Worm (Caenorhabditis elegans) whole organism, early embryonic: Measurements from ENCODE around the gene T10B5.3.

ENCODE experiments used
- B0310.2 ChIP-seq: sonication (generic microtip); optimal IDR thresholded peaks from 2 replicates; lab custom pipeline; 2016; ENCODE audit warnings: mild to moderate bottlenecking, missing genetic modification characterization, missing compliant biosample characterization
- F13C5.2 ChIP-seq: sonication (generic microtip); optimal IDR thresholded peaks from 2 replicates; lab custom pipeline; 2017; ENCODE audit warnings: mild to moderate bottlenecking, missing genetic modification characterization, inconsistent platforms, missing compliant biosample characterization
- aly-1 ChIP-seq: sonication (generic microtip); optimal IDR thresholded peaks from 2 replicates; lab custom pipeline; 2016; ENCODE audit warnings: missing genetic modification characterization, missing compliant biosample characterization
- ama-1 ChIP-seq: fragments of 150-350 bp; optimal IDR thresholded peaks from 2 replicates; lab custom pipeline; 2014
- ceh-13 ChIP-seq: fragments of 200-800 bp; sonication (Bioruptor generic); optimal IDR thresholded peaks from 2 replicates; lab custom pipeline; 2018; ENCODE audit warnings: mild to moderate bottlenecking, missing genetic modification characterization, missing compliant biosample characterization
- ceh-36 ChIP-seq: sonication (generic microtip); optimal IDR thresholded peaks from 2 replicates; lab custom pipeline; 2016; ENCODE audit warnings: missing genetic modification characterization, inconsistent platforms, missing compliant biosample characterization
- ets-7 ChIP-seq: sonication (generic microtip); optimal IDR thresholded peaks from 2 replicates; lab custom pipeline; 2016; ENCODE audit warnings: missing genotype, missing genetic modification characterization, missing compliant biosample characterization
- flt-1 ChIP-seq: fragments of 200-800 bp; sonication (Bioruptor generic); IDR thresholded peaks from 2 replicates; pipeline ENCODE4 v1.3.6; 2022; ENCODE audit warnings: missing genetic modification characterization, missing compliant biosample characterization
- hmbx-1 ChIP-seq: sonication (generic microtip); optimal IDR thresholded peaks from 2 replicates; lab custom pipeline; 2016; ENCODE audit warnings: mild to moderate bottlenecking, missing genetic modification characterization, missing compliant biosample characterization
- hmg-4 ChIP-seq: fragments of 200-800 bp; sonication (Bioruptor generic); optimal IDR thresholded peaks from 2 replicates; lab custom pipeline; 2018; ENCODE audit warnings: mild to moderate bottlenecking, missing genetic modification characterization, missing compliant biosample characterization
- hnd-1 ChIP-seq: sonication (generic microtip); optimal IDR thresholded peaks from 2 replicates; lab custom pipeline; 2016; ENCODE audit warnings: missing genetic modification characterization, missing compliant biosample characterization
- pes-1 ChIP-seq: fragments of 200-800 bp; sonication (Bioruptor generic); IDR thresholded peaks from 2 replicates; pipeline ENCODE4 v1.3.6; 2022; ENCODE audit warnings: missing genetic modification reagents, missing genetic modification characterization, missing compliant biosample characterization
- scrt-1 ChIP-seq: fragments of 200-800 bp; sonication (Bioruptor generic); IDR thresholded peaks from 2 replicates; pipeline ENCODE4 v1.3.6; 2022; ENCODE audit warnings: missing genetic modification characterization, missing compliant biosample characterization
- sea-1 ChIP-seq: fragments of 200-800 bp; sonication (Bioruptor generic); conservative IDR thresholded peaks from 2 replicates; pipeline ENCODE4 v1.3.6; 2022; ENCODE audit warnings: missing genetic modification characterization, missing compliant biosample characterization
- tbx-11 ChIP-seq: fragments of 200-800 bp; sonication (Bioruptor generic); IDR thresholded peaks from 2 replicates; pipeline ENCODE4 v1.3.6; 2022; ENCODE audit warnings: missing genetic modification characterization, missing compliant biosample characterization
- tbx-37 ChIP-seq: fragments of 200-800 bp; sonication (Bioruptor generic); conservative IDR thresholded peaks from 2 replicates; pipeline ENCODE4 v1.3.6; 2022; ENCODE audit warnings: missing genetic modification reagents, missing genetic modification characterization, missing compliant biosample characterization
- tra-4 ChIP-seq: sonication (generic microtip); optimal IDR thresholded peaks from 2 replicates; lab custom pipeline; 2017; ENCODE audit warnings: missing genetic modification characterization, missing compliant biosample characterization

Gene T10B5.3

DNA sequence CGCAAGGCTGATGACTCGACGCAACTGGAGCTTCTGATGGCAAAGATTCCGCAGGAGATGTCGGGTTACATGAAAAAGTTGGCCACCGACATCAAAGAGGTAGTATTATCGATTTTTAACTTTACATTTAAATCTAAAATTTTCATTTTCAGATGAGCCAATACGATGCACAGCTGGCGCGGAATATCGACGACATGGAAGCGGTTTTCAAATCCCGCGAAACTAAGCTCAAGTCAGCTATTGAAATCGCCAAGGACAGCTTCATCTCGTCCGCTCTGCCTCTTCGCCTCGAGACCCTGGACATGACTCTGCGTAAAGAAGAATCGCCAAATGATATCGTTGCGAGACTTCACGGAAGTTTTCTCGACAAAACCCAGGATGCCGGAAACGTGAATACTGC lies at the start of gene T10B5.3:
Gene T10B5.3, minus strand, starts transcription at position 101 of the 400 bp plus-strand sequence.
- no peak for TF ChIP-seq aly-1 (tag; lab: Kevin White, UChicago)

DNA sequence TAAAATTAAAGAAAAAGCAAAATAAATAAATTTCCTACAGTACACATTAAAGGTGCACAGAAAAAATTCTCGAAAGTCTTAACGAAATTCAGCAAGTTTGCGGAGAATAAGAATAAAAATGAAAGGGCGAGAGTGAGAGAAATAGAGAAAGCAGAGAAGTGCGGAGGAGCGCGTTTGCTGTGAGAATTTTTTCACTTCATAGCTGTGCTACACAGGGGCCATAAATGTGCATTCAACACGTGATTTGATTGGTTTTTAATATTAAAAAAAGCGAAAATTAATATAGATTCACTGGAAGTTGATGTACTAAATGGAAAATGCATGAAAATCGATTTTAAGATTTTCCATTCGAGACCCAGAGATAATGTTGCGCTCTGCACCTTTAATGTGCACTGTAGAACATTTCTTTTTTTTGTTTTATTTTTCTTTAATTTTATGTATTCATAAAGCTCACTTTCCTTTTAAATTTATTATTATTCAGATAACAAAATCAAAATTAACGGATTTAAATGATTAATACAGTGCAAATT lies 48.5 kb upstream of the T10B5.3 start, which contains the start of gene Y32G9A.2:
Gene Y32G9A.2, plus strand, starts transcription at position 480 of the 530 bp plus-strand sequence.
- TF ChIP-seq hnd-1 (no peak), hmg-4 (no peak), hmbx-1 (tag; lab: Kevin White, UChicago) (no peak), F13C5.2 (tag; lab: Kevin White, UChicago) (no peak), aly-1 (tag; lab: Kevin White, UChicago) (no peak), tbx-37 (GFP tag; lab: Robert Waterston, UW) (no peak), sea-1 (no peak), ceh-13 (GFP tag; lab: Kevin White, UChicago) (no peak), ceh-36 (tag; lab: Kevin White, UChicago) (no peak), tra-4 (no peak), tbx-11 (GFP tag; lab: Robert Waterston, UW) (no peak), ets-7 (no peak), scrt-1 (no peak), flt-1 (GFP tag; lab: Robert Waterston, UW) (no peak), ama-1 (lab: Kevin White, UChicago) (no peak), B0310.2 (tag; lab: Kevin White, UChicago) (no peak), pes-1 (GFP tag; lab: Robert Waterston, UW) (no peak)

DNA sequence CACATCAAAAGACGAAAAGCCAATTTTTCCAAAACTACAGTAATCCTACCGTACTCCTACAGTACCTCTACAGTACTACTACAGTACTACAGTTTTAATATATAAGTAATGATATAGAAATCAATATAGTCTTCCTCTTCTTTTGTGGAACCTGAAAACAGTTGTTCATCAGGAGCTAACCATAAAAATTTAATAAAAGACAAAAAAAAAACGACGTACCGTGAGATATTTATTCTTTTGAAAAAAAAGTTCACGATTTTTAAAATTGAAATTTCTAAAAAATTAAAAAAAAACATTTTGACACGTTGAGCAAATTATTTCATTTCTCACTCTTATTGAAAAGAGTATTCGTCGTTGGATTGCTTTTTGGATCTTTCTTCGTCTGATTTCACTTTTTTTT lies 41.5 kb upstream of the T10B5.3 start, which contains the start of gene Y32G9A.3:
Gene Y32G9A.3, plus strand, starts transcription at position 301 of the 400 bp plus-strand sequence.
- no peak for TF ChIP-seq hmg-4
- no peak for TF ChIP-seq hnd-1
- no peak for TF ChIP-seq tbx-11 (GFP tag; lab: Robert Waterston, UW)
- TF ChIP-seq ceh-13 (GFP tag; lab: Kevin White, UChicago) = no peak
- no peak for TF ChIP-seq hmbx-1 (tag; lab: Kevin White, UChicago)
- no peak for TF ChIP-seq tbx-37 (GFP tag; lab: Robert Waterston, UW)

DNA sequence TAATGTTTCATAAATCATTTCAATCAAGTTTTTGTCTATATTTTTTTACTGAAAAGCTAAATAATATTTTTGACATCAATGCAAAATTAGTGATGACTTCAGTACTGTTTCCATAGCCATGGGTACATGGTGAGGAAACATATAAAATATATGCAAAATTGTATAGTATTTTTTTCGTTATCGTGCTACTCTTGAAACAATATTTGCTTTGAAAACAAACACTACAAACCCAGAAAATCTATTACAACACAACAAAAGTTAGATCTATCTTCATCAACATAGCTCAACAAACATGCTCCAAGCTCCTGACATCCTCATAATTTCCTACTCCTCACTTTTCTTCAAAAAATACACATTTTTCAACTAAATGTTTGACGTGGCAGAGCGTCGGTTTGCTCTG lies 39.0 kb upstream of the T10B5.3 start, which contains the start of gene srp-3:
Gene srp-3, plus strand, starts transcription at position 301 of the 400 bp plus-strand sequence.
- no peak for TF ChIP-seq tra-4
- TF ChIP-seq hnd-1 = no peak
- TF ChIP-seq ceh-13 (GFP tag; lab: Kevin White, UChicago) = no peak
- TF ChIP-seq ceh-36 (tag; lab: Kevin White, UChicago) = no peak
- no peak for TF ChIP-seq scrt-1

DNA sequence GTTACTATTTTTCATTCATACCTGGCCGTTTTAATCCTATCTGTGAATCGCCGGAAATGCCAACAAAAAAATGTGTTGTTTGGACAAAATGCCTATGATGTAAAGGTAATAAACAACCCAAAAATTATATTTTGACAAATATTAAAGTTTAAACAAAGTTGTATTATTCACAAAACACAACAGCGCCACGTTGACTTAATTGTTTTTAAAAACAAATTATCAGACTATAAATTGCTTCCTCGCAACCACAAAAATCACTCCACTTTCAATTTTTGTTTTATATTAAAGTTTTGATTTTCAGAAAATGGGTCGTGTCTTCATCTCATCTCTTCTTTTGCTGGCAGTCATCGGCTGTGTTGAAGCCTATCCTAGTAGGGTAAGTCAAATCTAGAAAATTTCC lies 37.8 kb upstream of the T10B5.3 start, which contains the start of gene Y32G9A.5:
Gene Y32G9A.5, plus strand, starts transcription at position 301 of the 400 bp plus-strand sequence.
- TF ChIP-seq F13C5.2 (tag; lab: Kevin White, UChicago) (no peak), hmbx-1 (tag; lab: Kevin White, UChicago) (no peak), scrt-1 (no peak)

DNA sequence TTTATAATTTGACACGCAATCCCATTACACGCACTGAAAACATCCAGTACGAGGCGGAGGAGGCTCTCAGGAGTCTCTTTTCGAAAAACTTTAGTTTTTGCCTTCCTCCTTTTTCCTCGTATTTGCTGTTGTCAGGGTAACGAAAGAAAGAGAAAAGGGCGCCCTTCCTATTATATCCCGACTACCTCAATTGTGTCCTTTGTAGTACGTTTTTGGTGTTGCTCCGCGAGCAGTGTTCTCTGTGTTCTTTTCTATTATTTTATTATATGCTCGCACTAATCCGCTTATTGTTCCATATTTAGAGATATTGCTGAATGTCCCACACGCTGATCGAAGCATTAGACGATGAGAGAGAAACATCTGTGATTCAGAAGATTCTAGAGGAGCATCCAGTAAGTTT lies 25.9 kb upstream of the T10B5.3 start, which contains the start of gene nphp-2:
Gene nphp-2, plus strand, starts transcription at position 301 of the 400 bp plus-strand sequence.
- no peak for TF ChIP-seq ceh-36 (tag; lab: Kevin White, UChicago)
- no peak for TF ChIP-seq tra-4
- TF ChIP-seq hmg-4 = no peak
- no peak for TF ChIP-seq ets-7
- TF ChIP-seq aly-1 (tag; lab: Kevin White, UChicago) = no peak
- no peak for TF ChIP-seq ama-1 (lab: Kevin White, UChicago)
- TF ChIP-seq tbx-11 (GFP tag; lab: Robert Waterston, UW) = no peak
- TF ChIP-seq tbx-37 (GFP tag; lab: Robert Waterston, UW) = no peak
- TF ChIP-seq scrt-1 = no peak
- TF ChIP-seq ceh-13 (GFP tag; lab: Kevin White, UChicago) = no peak
- no peak for TF ChIP-seq pes-1 (GFP tag; lab: Robert Waterston, UW)

DNA sequence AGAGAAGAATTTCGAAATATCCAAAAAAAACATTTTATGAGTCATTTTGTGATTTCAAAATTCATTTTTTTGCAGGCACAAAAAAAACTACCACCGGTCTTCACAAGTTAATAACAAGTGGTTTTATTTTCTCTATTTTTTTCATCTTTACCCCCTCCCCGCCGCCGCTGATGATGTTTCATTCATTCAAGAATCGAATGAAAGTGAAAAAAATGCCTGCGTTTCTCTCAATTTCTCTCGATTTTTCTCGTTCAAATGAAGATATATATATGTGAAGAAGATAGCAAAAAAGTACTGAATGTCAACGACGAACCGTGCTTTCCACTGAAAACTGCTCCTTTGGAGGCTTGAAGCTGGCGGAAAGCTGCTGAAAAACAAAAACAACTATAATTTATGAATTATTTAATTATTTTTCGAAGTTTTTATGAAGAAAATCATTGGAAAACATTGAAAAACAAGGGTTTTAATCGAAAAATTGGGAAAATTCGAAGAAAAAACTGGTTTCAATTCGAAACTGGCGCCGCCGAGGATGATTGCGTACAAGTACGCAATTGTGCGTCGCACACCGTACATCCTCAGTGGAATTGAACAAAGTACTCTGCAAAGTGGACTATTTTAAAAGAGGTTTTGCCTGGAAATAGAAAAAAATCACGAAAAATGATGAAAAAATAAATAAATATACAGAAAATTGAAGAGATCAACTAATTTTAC lies 23.1 kb upstream of the T10B5.3 start, which contains the start of gene zig-11:
Gene zig-11, minus strand, starts transcription at position 373 of the 711 bp plus-strand sequence.
- TF ChIP-seq hmbx-1 (tag; lab: Kevin White, UChicago) (no peak), hmg-4 (no peak), pes-1 (GFP tag; lab: Robert Waterston, UW) (no peak), aly-1 (tag; lab: Kevin White, UChicago) (no peak), ets-7 (no peak), F13C5.2 (tag; lab: Kevin White, UChicago) (no peak), hnd-1 (no peak), B0310.2 (tag; lab: Kevin White, UChicago) (no peak)

DNA sequence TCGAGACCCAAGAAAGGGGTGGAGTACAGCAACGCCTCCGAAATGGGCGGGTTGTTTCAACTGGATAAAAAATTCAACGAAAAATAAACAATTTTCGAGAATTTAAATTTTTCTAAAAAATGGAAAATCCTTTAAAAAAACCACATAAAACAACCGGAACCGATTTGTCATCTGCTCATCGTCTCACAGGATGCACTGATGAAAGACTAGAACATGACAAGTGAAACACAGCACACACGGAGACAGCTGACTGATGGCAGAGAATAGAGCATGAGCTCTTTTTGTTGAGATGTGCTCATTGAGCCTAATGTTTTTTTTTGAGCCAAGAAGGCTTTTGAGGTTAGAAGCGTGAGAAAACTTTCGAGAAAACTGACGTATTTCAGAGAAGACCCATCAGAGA lies 20.4 kb upstream of the T10B5.3 start:
- TF ChIP-seq hmbx-1 (tag; lab: Kevin White, UChicago) = no peak
- no peak for TF ChIP-seq ama-1 (lab: Kevin White, UChicago)
- no peak for TF ChIP-seq tra-4
- TF ChIP-seq pes-1 (GFP tag; lab: Robert Waterston, UW) = no peak
- no peak for TF ChIP-seq ets-7
- TF ChIP-seq tbx-37 (GFP tag; lab: Robert Waterston, UW) = no peak
- TF ChIP-seq hmg-4 = no peak
- TF ChIP-seq F13C5.2 (tag; lab: Kevin White, UChicago) = no peak
- no peak for TF ChIP-seq aly-1 (tag; lab: Kevin White, UChicago)
- no peak for TF ChIP-seq B0310.2 (tag; lab: Kevin White, UChicago)
- TF ChIP-seq scrt-1 = no peak
- TF ChIP-seq ceh-36 (tag; lab: Kevin White, UChicago) = no peak
